Worm (Caenorhabditis elegans): ENCODE data around the gene B0252.5.

DNA sequence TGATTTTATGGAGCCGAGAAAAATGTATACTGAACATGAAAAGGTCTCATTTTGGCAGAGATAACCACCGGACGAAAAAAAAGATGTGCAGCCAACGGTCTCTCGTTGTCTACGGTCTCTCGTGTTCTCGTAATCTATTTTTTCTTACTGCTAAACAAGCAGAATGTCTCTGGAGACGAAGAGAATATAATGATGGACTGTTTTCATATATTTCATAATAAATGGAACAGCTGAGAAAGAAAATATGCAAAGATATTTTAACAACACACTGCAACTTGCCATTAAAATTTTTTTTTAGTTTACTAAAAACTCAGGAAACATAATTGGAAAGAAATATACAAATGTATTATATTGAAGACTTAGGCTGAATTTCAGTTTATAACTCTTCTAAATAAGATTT is 11.4 kb upstream of the B0252.5 start:
- TF ChIP-seq ama-1 (optimal IDR thresholded peaks at IDR 0.05) (no peak), ceh-22 (tag; optimal IDR thresholded peaks at IDR 0.05) (no peak)

Data from whole organism, late embryonic.